Worm (Caenorhabditis elegans) whole organism, young adult: Measurements from ENCODE around the gene rad-23.

Experiments used
- D2030.7 ChIP-seq: fragments of 200-800 bp; sonication (Bioruptor generic); IDR thresholded peaks from 2 replicates; pipeline ENCODE4 v1.3.6; 2022; ENCODE audit warnings: missing genetic modification reagents, missing genetic modification characterization, missing compliant biosample characterization
- F49E8.2 ChIP-seq: sonication (generic microtip); optimal IDR thresholded peaks from 3 replicates; lab custom pipeline; 2017; ENCODE audit warnings: missing genetic modification characterization, mild to moderate bottlenecking, missing compliant biosample characterization, antibody characterized with exemption, moderate library complexity; ENCODE audit not compliant: insufficient read depth
- F52B5.7 ChIP-seq: sonication (generic microtip); optimal IDR thresholded peaks from 2 replicates; lab custom pipeline; 2016; ENCODE audit warnings: mild to moderate bottlenecking, missing genetic modification characterization, missing compliant biosample characterization
- K11D2.4 ChIP-seq: fragments of 200-800 bp; sonication (Bioruptor generic); IDR thresholded peaks from 2 replicates; pipeline ENCODE4 v1.3.6; 2022; ENCODE audit warnings: missing genetic modification reagents, missing genetic modification characterization, missing compliant biosample characterization
- Y53G8AR.9 ChIP-seq: fragments of 200-800 bp; sonication (Bioruptor generic); conservative IDR thresholded peaks from 2 replicates; pipeline ENCODE4 v1.3.6; 2022; ENCODE audit warnings: missing genetic modification reagents, missing genetic modification characterization, missing compliant biosample characterization
- ama-1 ChIP-seq, 3 experiments: fragments of 150-350 bp in 1 of 3; sonication (generic microtip) in 2 of 3; optimal IDR thresholded peaks; 2 replicates each; lab custom pipeline; 2014 to 2018; ENCODE audit warnings: missing biosample characterization in 2 of 3, missing genetic modification characterization in 2 of 3, missing genetic modification reagents in 2 of 3
- atf-7 ChIP-seq: sonication (generic microtip); optimal IDR thresholded peaks from 2 replicates; lab custom pipeline; 2017; ENCODE audit warnings: mild to moderate bottlenecking, missing genetic modification characterization, missing compliant biosample characterization
- athp-1 ChIP-seq: sonication (generic microtip); optimal IDR thresholded peaks from 2 replicates; lab custom pipeline; 2017; ENCODE audit warnings: mild to moderate bottlenecking, missing genetic modification characterization, missing compliant biosample characterization
- ceh-100 ChIP-seq: fragments of 200-800 bp; sonication (Bioruptor generic); IDR thresholded peaks from 2 replicates; pipeline ENCODE4 v1.3.6; 2022; ENCODE audit warnings: missing genetic modification reagents, missing genetic modification characterization, missing compliant biosample characterization
- ceh-58 ChIP-seq: fragments of 200-800 bp; sonication (Bioruptor generic); IDR thresholded peaks from 2 replicates; pipeline ENCODE4 v1.3.6; 2022; ENCODE audit warnings: missing genetic modification characterization, missing compliant biosample characterization
- chd-7 ChIP-seq: sonication (generic microtip); optimal IDR thresholded peaks from 2 replicates; lab custom pipeline; 2016; ENCODE audit warnings: mild to moderate bottlenecking, missing genetic modification characterization, moderate library complexity, missing compliant biosample characterization
- efl-1 ChIP-seq: fragments of 150-350 bp; optimal IDR thresholded peaks from 2 replicates; lab custom pipeline; 2014; ENCODE audit warnings: missing biosample characterization, missing genetic modification reagents, missing genetic modification characterization
- egl-44 ChIP-seq: fragments of 200-800 bp; sonication (Bioruptor generic); IDR thresholded peaks from 2 replicates; pipeline ENCODE4 v1.3.6; 2022; ENCODE audit warnings: missing genetic modification reagents, missing genetic modification characterization, missing compliant biosample characterization
- egrh-3 ChIP-seq: fragments of 200-800 bp; sonication (Bioruptor generic); IDR thresholded peaks from 2 replicates; pipeline ENCODE4 v1.3.6; 2022; ENCODE audit warnings: missing genetic modification reagents, missing genetic modification characterization, missing compliant biosample characterization
- ekl-4 ChIP-seq: fragments of 200-800 bp; sonication (Bioruptor generic); IDR thresholded peaks from 2 replicates; pipeline ENCODE4 v1.3.6; 2022; ENCODE audit warnings: missing genetic modification reagents, missing genetic modification characterization, missing compliant biosample characterization
- hmg-20 ChIP-seq: fragments of 200-800 bp; sonication (Bioruptor generic); IDR thresholded peaks from 2 replicates; pipeline ENCODE4 v1.3.6; 2022; ENCODE audit warnings: missing genetic modification reagents, missing genetic modification characterization, missing compliant biosample characterization
- let-526 ChIP-seq: fragments of 200-800 bp; sonication (Bioruptor generic); IDR thresholded peaks from 2 replicates; pipeline ENCODE4 v1.3.6; 2022; ENCODE audit warnings: missing genetic modification reagents, missing genetic modification characterization, missing compliant biosample characterization
- let-607 ChIP-seq, 2 experiments: fragments of 200-800 bp in 1 of 2; sonication (Bioruptor generic) in 1 of 2; sonication (generic microtip) in 1 of 2; optimal IDR thresholded peaks; 2 replicates each; lab custom pipeline; 2016 to 2018; ENCODE audit warnings: mild to moderate bottlenecking in 2 of 2, missing compliant biosample characterization in 2 of 2, missing genetic modification characterization in 2 of 2, moderate library complexity in 2 of 2, missing genotype in 1 of 2
- lin-26 ChIP-seq: fragments of 200-800 bp; sonication (Bioruptor generic); IDR thresholded peaks from 2 replicates; pipeline ENCODE4 v1.3.6; 2022; ENCODE audit warnings: missing genetic modification reagents, missing genetic modification characterization, missing compliant biosample characterization
- lin-35 ChIP-seq, 3 experiments: fragments of 150-350 bp in 2 of 3; sonication (generic microtip) in 1 of 3; optimal IDR thresholded peaks; 2 replicates each; lab custom pipeline; 2014 to 2018; ENCODE audit warnings: missing biosample characterization in 3 of 3, missing genetic modification characterization in 3 of 3, missing genetic modification reagents in 3 of 3
- lsl-1 ChIP-seq: fragments of 200-800 bp; sonication (Bioruptor generic); optimal IDR thresholded peaks from 2 replicates; lab custom pipeline; 2018; ENCODE audit warnings: mild to moderate bottlenecking, missing genetic modification characterization, moderate library complexity, missing compliant biosample characterization
- madf-6 ChIP-seq: fragments of 200-800 bp; sonication (Bioruptor generic); IDR thresholded peaks from 2 replicates; pipeline ENCODE4 v1.3.6; 2022; ENCODE audit warnings: missing genetic modification reagents, missing genetic modification characterization, missing compliant biosample characterization
- madf-8 ChIP-seq: fragments of 200-800 bp; sonication (Bioruptor generic); conservative IDR thresholded peaks from 2 replicates; pipeline ENCODE4 v1.3.6; 2022; ENCODE audit warnings: missing genetic modification reagents, missing genetic modification characterization, missing compliant biosample characterization
- mcd-1 ChIP-seq: fragments of 200-800 bp; sonication (Bioruptor generic); IDR thresholded peaks from 2 replicates; pipeline ENCODE4 v1.3.6; 2022; ENCODE audit warnings: missing genetic modification reagents, missing genetic modification characterization, missing compliant biosample characterization
- mes-4 ChIP-seq: sonication (generic microtip); optimal IDR thresholded peaks from 2 replicates; lab custom pipeline; 2016; ENCODE audit warnings: missing genotype, missing genetic modification characterization, missing compliant biosample characterization
- nfyb-1 ChIP-seq: fragments of 200-800 bp; sonication (Bioruptor generic); IDR thresholded peaks from 2 replicates; pipeline ENCODE4 v1.3.6; 2022; ENCODE audit warnings: missing genetic modification reagents, missing genetic modification characterization, missing compliant biosample characterization
- nhr-80 ChIP-seq: sonication (generic microtip); optimal IDR thresholded peaks from 2 replicates; lab custom pipeline; 2016; ENCODE audit warnings: missing genetic modification characterization, missing compliant biosample characterization
- pbrm-1 ChIP-seq: fragments of 200-800 bp; sonication (Bioruptor generic); IDR thresholded peaks from 2 replicates; pipeline ENCODE4 v1.3.6; 2022; ENCODE audit warnings: missing genetic modification reagents, missing genetic modification characterization, missing compliant biosample characterization
- rec-8 ChIP-seq, 2 experiments: sonication (generic microtip); optimal IDR thresholded peaks; 2 replicates each; lab custom pipeline; 2016; ENCODE audit warnings: mild to moderate bottlenecking in 2 of 2, missing genetic modification characterization in 2 of 2, missing genetic modification reagents in 2 of 2, missing genotype in 2 of 2, missing biosample characterization in 1 of 2, missing compliant biosample characterization in 1 of 2, moderate library complexity in 1 of 2
- rpc-1 ChIP-seq, 2 experiments: fragments of 150-350 bp in 1 of 2; sonication (generic microtip) in 1 of 2; optimal IDR thresholded peaks; 2 replicates each; lab custom pipeline; 2014 to 2018; ENCODE audit warnings: missing biosample characterization in 1 of 2, missing genetic modification characterization in 1 of 2, missing genetic modification reagents in 1 of 2, missing genotype in 1 of 2
- sdz-38 ChIP-seq: sonication (generic microtip); optimal IDR thresholded peaks from 2 replicates; lab custom pipeline; 2016; ENCODE audit warnings: missing genotype, missing genetic modification characterization, missing compliant biosample characterization
- snpc-4 ChIP-seq, 5 experiments: fragments of 150-350 bp in 1 of 5; sonication (generic microtip) in 4 of 5; optimal IDR thresholded peaks; 2 replicates each; lab custom pipeline; 2014 to 2018; ENCODE audit warnings: missing genetic modification characterization in 5 of 5, missing biosample characterization in 3 of 5, antibody characterized with exemption in 2 of 5, mild to moderate bottlenecking in 2 of 5, missing compliant biosample characterization in 2 of 5, missing genotype in 2 of 5, moderate library complexity in 2 of 5, missing genetic modification reagents in 1 of 5
- sptf-2 ChIP-seq: fragments of 200-800 bp; sonication (Bioruptor generic); optimal IDR thresholded peaks from 2 replicates; lab custom pipeline; 2018; ENCODE audit warnings: mild to moderate bottlenecking, missing genetic modification characterization, missing compliant biosample characterization
- unc-62 ChIP-seq: fragments of 150-350 bp; optimal IDR thresholded peaks from 2 replicates; lab custom pipeline; 2014; ENCODE audit warnings: missing biosample characterization, missing genetic modification reagents, missing genetic modification characterization
- xnd-1 ChIP-seq: sonication (generic microtip); optimal IDR thresholded peaks from 2 replicates; lab custom pipeline; 2016; ENCODE audit warnings: missing genotype, missing genetic modification reagents, missing genetic modification characterization, missing compliant biosample characterization
- zfh-2 ChIP-seq: fragments of 200-800 bp; sonication (Bioruptor generic); conservative IDR thresholded peaks from 2 replicates; pipeline ENCODE4 v1.3.6; 2022; ENCODE audit warnings: missing genetic modification reagents, missing genetic modification characterization, missing compliant biosample characterization

The rad-23 gene

ce11 chrII:11675877-11676473 lies 23.4 kb upstream of the rad-23 start, which contains the start of the genes trr-1 and C47D12.2 (continued):
- TF ChIP-seq lsl-1 (GFP tag; lab: Kevin White, UChicago) = peak; percentile 68
- TF ChIP-seq snpc-4 (GFP tag; optimal IDR thresholded peaks at IDR 0.05; lab: Kevin White, UChicago) = no peak
- peak in 2 of 4 experiments; percentile 28 to 78 for TF ChIP-seq snpc-4 (tag; optimal IDR thresholded peaks at IDR 0.05; lab: Kevin White, UChicago)
- TF ChIP-seq D2030.7 = peak; percentile 34; the same call in 1 of the 2 replicates
- TF ChIP-seq xnd-1 (tag; lab: Kevin White, UChicago) = peak; percentile 18
- TF ChIP-seq let-526 (GFP tag; lab: Robert Waterston, UW) = no peak
- TF ChIP-seq nhr-80 (tag; lab: Kevin White, UChicago) = peak; percentile 42
- no peak for TF ChIP-seq atf-7 (tag; lab: Kevin White, UChicago)
- no peak for TF ChIP-seq sdz-38 (tag; lab: Kevin White, UChicago)
- no peak for TF ChIP-seq zfh-2 (GFP tag; lab: Robert Waterston, UW)
- TF ChIP-seq, all 124 proteins: peak for 23

DNA sequence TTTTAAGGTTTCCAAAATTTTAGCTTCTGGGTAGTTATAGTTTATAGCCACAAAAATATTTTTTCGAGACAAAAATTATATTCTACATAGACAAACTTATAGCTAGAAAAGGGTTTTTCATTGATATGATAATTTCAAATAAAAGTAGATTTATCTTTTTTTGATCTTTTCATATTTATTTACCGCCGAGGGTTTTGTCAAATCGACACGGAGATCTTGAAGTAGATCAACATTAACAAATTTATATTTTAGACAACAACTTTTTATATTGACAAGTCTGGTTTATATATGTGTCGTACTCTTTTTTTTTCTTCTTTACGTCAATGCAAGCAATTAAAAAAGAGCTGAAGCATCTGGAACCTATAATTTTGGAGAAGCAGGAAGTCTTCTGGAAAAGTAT lies 6.3 kb upstream of the rad-23 start:
- no peak for TF ChIP-seq mes-4 (tag; lab: Kevin White, UChicago)
- TF ChIP-seq rpc-1 (optimal IDR thresholded peaks at IDR 0.05; lab: Kevin White, UChicago) = no peak
- TF ChIP-seq rpc-1 (tag; optimal IDR thresholded peaks at IDR 0.05; lab: Kevin White, UChicago) = no peak
- no peak for TF ChIP-seq lin-26 (GFP tag; lab: Robert Waterston, UW)
- no peak for TF ChIP-seq zfh-2 (GFP tag; lab: Robert Waterston, UW)
- peak; percentile 70 for TF ChIP-seq efl-1 (GFP tag; lab: Kevin White, UChicago)
- TF ChIP-seq sdz-38 (tag; lab: Kevin White, UChicago) = no peak
- TF ChIP-seq madf-6 (GFP tag; lab: Robert Waterston, UW) = peak; percentile 74
- peak; percentile 55 for TF ChIP-seq madf-8 (GFP tag; lab: Robert Waterston, UW)
- TF ChIP-seq pbrm-1 (GFP tag; lab: Robert Waterston, UW) = no peak
- TF ChIP-seq ama-1 (optimal IDR thresholded peaks at IDR 0.05; lab: Kevin White, UChicago) = no peak
- TF ChIP-seq ama-1 (GFP tag; optimal IDR thresholded peaks at IDR 0.05; lab: Kevin White, UChicago) = no peak
- no peak for TF ChIP-seq chd-7

DNA sequence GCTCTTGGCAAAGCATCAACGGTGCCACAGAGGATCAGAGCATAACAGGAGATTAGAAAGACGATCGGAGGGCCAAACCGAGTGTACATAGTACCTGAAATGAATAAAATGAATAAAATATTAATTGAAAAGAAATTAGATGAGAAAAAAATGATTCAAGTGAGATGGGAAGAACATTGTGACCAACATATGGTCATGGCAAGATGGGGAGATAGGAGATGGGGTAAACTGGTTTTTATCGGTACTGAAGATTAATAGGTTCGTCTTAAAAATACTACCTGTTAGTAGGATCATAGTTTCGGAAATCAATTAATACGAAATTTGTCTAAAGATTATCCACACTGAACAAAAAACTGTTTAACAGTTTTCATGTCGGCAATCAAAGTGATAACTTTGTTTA lies 4.5 kb upstream of the rad-23 start, which contains the start of gene nep-1:
Gene nep-1, minus strand, starts transcription at position 101 of the 400 bp plus-strand sequence.
- no peak for TF ChIP-seq ama-1 (optimal IDR thresholded peaks at IDR 0.05; lab: Kevin White, UChicago)
- TF ChIP-seq ama-1 (GFP tag; optimal IDR thresholded peaks at IDR 0.05; lab: Kevin White, UChicago) = no peak
- no peak for TF ChIP-seq hmg-20
- no peak for TF ChIP-seq F49E8.2
- TF ChIP-seq rec-8 (tag; optimal IDR thresholded peaks at IDR 0.05; lab: Kevin White, UChicago) = no peak
- no peak for TF ChIP-seq sptf-2
- TF ChIP-seq lin-35 (GFP tag; optimal IDR thresholded peaks at IDR 0.05; lab: Kevin White, UChicago) = no peak
- no peak for TF ChIP-seq nfyb-1 (GFP tag; lab: Robert Waterston, UW)
- no peak for TF ChIP-seq ceh-58
- TF ChIP-seq chd-7 = no peak
- TF ChIP-seq egl-44 (GFP tag; lab: Robert Waterston, UW) = no peak
- TF ChIP-seq let-607 (tag; optimal IDR thresholded peaks at IDR 0.05; lab: Kevin White, UChicago) = no peak
- TF ChIP-seq, all 124 proteins: peak for 0

- TF ChIP-seq K11D2.4 (GFP tag; lab: Robert Waterston, UW) (no peak), F52B5.7 (tag; lab: Kevin White, UChicago) (peak; percentile 28), ekl-4 (GFP tag; lab: Robert Waterston, UW) (peak; percentile 60; the same call in 1 of the 2 replicates), athp-1 (tag; lab: Kevin White, UChicago) (no peak), zfh-2 (GFP tag; lab: Robert Waterston, UW) (peak; percentile 82), unc-62 (GFP tag; lab: Kevin White, UChicago) (no peak), ceh-100 (GFP tag; lab: Robert Waterston, UW) (no peak), mcd-1 (peak; percentile 10; the same call in 1 of the 2 replicates), Y53G8AR.9 (GFP tag; lab: Robert Waterston, UW) (0 out of 2 replicates have a peak, but pooled peaks have one; percentile 36), egrh-3 (GFP tag; lab: Robert Waterston, UW) (peak; percentile 74; the same call in 1 of the 2 replicates)
Measured at ce11 chrII:11652125-11652524, 404 bp downstream of the rad-23 start.
